Worm (Caenorhabditis elegans) whole organism, young adult: ENCODE results near the gene vamp-8.

Experiments
- F10E7.11 ChIP-seq: sonication (generic microtip); optimal IDR thresholded peaks from 2 replicates; lab custom pipeline; 2017; ENCODE audit warnings: mild to moderate bottlenecking, missing genetic modification characterization, moderate library complexity, missing compliant biosample characterization
- F22D6.2 ChIP-seq: sonication (generic microtip); optimal IDR thresholded peaks from 2 replicates; lab custom pipeline; 2016; ENCODE audit warnings: mild to moderate bottlenecking, missing genetic modification characterization, missing compliant biosample characterization
- F33H1.4 ChIP-seq: fragments of 200-800 bp; sonication (Bioruptor generic); IDR thresholded peaks from 2 replicates; pipeline ENCODE4 v1.3.6; 2022; ENCODE audit warnings: missing genetic modification reagents, missing genetic modification characterization, missing compliant biosample characterization
- F37B4.10 ChIP-seq: fragments of 200-800 bp; sonication (Bioruptor generic); IDR thresholded peaks from 2 replicates; pipeline ENCODE4 v1.3.6; 2022; ENCODE audit warnings: missing genetic modification characterization, missing compliant biosample characterization
- F49E8.2 ChIP-seq: sonication (generic microtip); optimal IDR thresholded peaks from 3 replicates; lab custom pipeline; 2017; ENCODE audit warnings: missing genetic modification characterization, mild to moderate bottlenecking, missing compliant biosample characterization, antibody characterized with exemption, moderate library complexity; ENCODE audit not compliant: insufficient read depth
- F52B5.7 ChIP-seq: sonication (generic microtip); optimal IDR thresholded peaks from 2 replicates; lab custom pipeline; 2016; ENCODE audit warnings: mild to moderate bottlenecking, missing genetic modification characterization, missing compliant biosample characterization
- F57C9.4 ChIP-seq: sonication (generic microtip); optimal IDR thresholded peaks from 2 replicates; lab custom pipeline; 2017; ENCODE audit warnings: mild to moderate bottlenecking, missing genetic modification characterization, missing compliant biosample characterization
- K12H6.12 ChIP-seq: fragments of 200-800 bp; sonication (Bioruptor generic); optimal IDR thresholded peaks from 2 replicates; lab custom pipeline; 2018; ENCODE audit warnings: mild to moderate bottlenecking, missing genetic modification characterization, missing compliant biosample characterization
- T07F8.4 ChIP-seq: sonication (generic microtip); optimal IDR thresholded peaks from 2 replicates; lab custom pipeline; 2016; ENCODE audit warnings: mild to moderate bottlenecking, missing genetic modification characterization, moderate library complexity, missing compliant biosample characterization
- Y53F4B.3 ChIP-seq: fragments of 200-800 bp; sonication (Bioruptor generic); IDR thresholded peaks from 2 replicates; pipeline ENCODE4 v1.3.6; 2022; ENCODE audit warnings: missing genetic modification reagents, missing genetic modification characterization, missing compliant biosample characterization
- Y56A3A.18 ChIP-seq: fragments of 200-800 bp; sonication (Bioruptor generic); IDR thresholded peaks from 2 replicates; pipeline ENCODE4 v1.3.6; 2022; ENCODE audit warnings: missing genetic modification reagents, missing genetic modification characterization, missing compliant biosample characterization
- aptf-3 ChIP-seq: fragments of 200-800 bp; sonication (Bioruptor generic); IDR thresholded peaks from 2 replicates; pipeline ENCODE4 v1.3.6; 2022; ENCODE audit warnings: missing genetic modification characterization, missing compliant biosample characterization
- atf-7 ChIP-seq: sonication (generic microtip); optimal IDR thresholded peaks from 2 replicates; lab custom pipeline; 2017; ENCODE audit warnings: mild to moderate bottlenecking, missing genetic modification characterization, missing compliant biosample characterization
- athp-1 ChIP-seq: sonication (generic microtip); optimal IDR thresholded peaks from 2 replicates; lab custom pipeline; 2017; ENCODE audit warnings: mild to moderate bottlenecking, missing genetic modification characterization, missing compliant biosample characterization
- attf-6 ChIP-seq: fragments of 200-800 bp; sonication (Bioruptor generic); IDR thresholded peaks from 2 replicates; pipeline ENCODE4 v1.3.6; 2022; ENCODE audit warnings: missing genetic modification reagents, missing genetic modification characterization, missing compliant biosample characterization
- ceh-100 ChIP-seq: fragments of 200-800 bp; sonication (Bioruptor generic); IDR thresholded peaks from 2 replicates; pipeline ENCODE4 v1.3.6; 2022; ENCODE audit warnings: missing genetic modification reagents, missing genetic modification characterization, missing compliant biosample characterization
- ceh-58 ChIP-seq: fragments of 200-800 bp; sonication (Bioruptor generic); IDR thresholded peaks from 2 replicates; pipeline ENCODE4 v1.3.6; 2022; ENCODE audit warnings: missing genetic modification characterization, missing compliant biosample characterization
- ceh-79 ChIP-seq: sonication (generic microtip); optimal IDR thresholded peaks from 2 replicates; lab custom pipeline; 2017; ENCODE audit warnings: mild to moderate bottlenecking, missing genetic modification characterization, missing compliant biosample characterization
- ceh-91 ChIP-seq: fragments of 200-800 bp; sonication (Bioruptor generic); IDR thresholded peaks from 2 replicates; pipeline ENCODE4 v1.3.6; 2022; ENCODE audit warnings: missing genetic modification reagents, missing genetic modification characterization, missing compliant biosample characterization
- dox-1 ChIP-seq: fragments of 200-800 bp; sonication (Bioruptor generic); IDR thresholded peaks from 2 replicates; pipeline ENCODE4 v1.3.6; 2022; ENCODE audit warnings: missing genetic modification reagents, missing genetic modification characterization, missing compliant biosample characterization
- efl-1 ChIP-seq: fragments of 150-350 bp; optimal IDR thresholded peaks from 2 replicates; lab custom pipeline; 2014; ENCODE audit warnings: missing biosample characterization, missing genetic modification reagents, missing genetic modification characterization
- egl-44 ChIP-seq: fragments of 200-800 bp; sonication (Bioruptor generic); IDR thresholded peaks from 2 replicates; pipeline ENCODE4 v1.3.6; 2022; ENCODE audit warnings: missing genetic modification reagents, missing genetic modification characterization, missing compliant biosample characterization
- ets-4 ChIP-seq: fragments of 200-800 bp; sonication (Bioruptor generic); optimal IDR thresholded peaks from 2 replicates; lab custom pipeline; 2018; ENCODE audit warnings: mild to moderate bottlenecking, missing genetic modification characterization, missing compliant biosample characterization
- fkh-3 ChIP-seq: sonication (generic microtip); optimal IDR thresholded peaks from 2 replicates; lab custom pipeline; 2016; ENCODE audit warnings: mild to moderate bottlenecking, missing genetic modification characterization, missing compliant biosample characterization
- gei-17 ChIP-seq: fragments of 200-800 bp; sonication (Bioruptor generic); optimal IDR thresholded peaks from 2 replicates; lab custom pipeline; 2018; ENCODE audit warnings: mild to moderate bottlenecking, missing genetic modification characterization, missing compliant biosample characterization
- him-1 ChIP-seq: sonication (generic microtip); optimal IDR thresholded peaks from 2 replicates; lab custom pipeline; 2016; ENCODE audit warnings: missing genotype, missing genetic modification reagents, missing genetic modification characterization, missing compliant biosample characterization
- hlh-12 ChIP-seq: sonication (generic microtip); optimal IDR thresholded peaks from 2 replicates; lab custom pipeline; 2016; ENCODE audit warnings: missing genetic modification characterization, missing compliant biosample characterization
- let-607 ChIP-seq, 2 experiments: fragments of 200-800 bp in 1 of 2; sonication (Bioruptor generic) in 1 of 2; sonication (generic microtip) in 1 of 2; optimal IDR thresholded peaks; 2 replicates each; lab custom pipeline; 2016 to 2018; ENCODE audit warnings: mild to moderate bottlenecking in 2 of 2, missing compliant biosample characterization in 2 of 2, missing genetic modification characterization in 2 of 2, moderate library complexity in 2 of 2, missing genotype in 1 of 2
- lin-40 ChIP-seq: sonication (generic microtip); optimal IDR thresholded peaks from 2 replicates; lab custom pipeline; 2016; ENCODE audit warnings: missing genetic modification characterization, mild to moderate bottlenecking, missing compliant biosample characterization, missing genotype, missing genetic modification reagents
- lin-54 ChIP-seq: fragments of 200-800 bp; sonication (Bioruptor generic); optimal IDR thresholded peaks from 2 replicates; lab custom pipeline; 2018; ENCODE audit warnings: mild to moderate bottlenecking, missing genetic modification characterization, missing compliant biosample characterization
- lir-1 ChIP-seq: fragments of 200-800 bp; sonication (Bioruptor generic); conservative IDR thresholded peaks from 2 replicates; pipeline ENCODE4 v1.3.6; 2022; ENCODE audit warnings: missing genetic modification reagents, missing genetic modification characterization, missing compliant biosample characterization
- lsy-27 ChIP-seq: sonication (generic microtip); optimal IDR thresholded peaks from 2 replicates; lab custom pipeline; 2017; ENCODE audit warnings: missing genetic modification characterization, mild to moderate bottlenecking, missing compliant biosample characterization, antibody characterized with exemption, missing genotype, borderline replicate concordance; ENCODE audit not compliant: insufficient read depth
- madf-3 ChIP-seq: fragments of 200-800 bp; sonication (Bioruptor generic); IDR thresholded peaks from 2 replicates; pipeline ENCODE4 v1.3.6; 2022; ENCODE audit warnings: missing genetic modification reagents, missing genetic modification characterization, missing compliant biosample characterization
- nfya-1 ChIP-seq: sonication (generic microtip); optimal IDR thresholded peaks from 2 replicates; lab custom pipeline; 2017; ENCODE audit warnings: antibody characterized with exemption, missing compliant biosample characterization, missing genetic modification characterization, borderline replicate concordance; ENCODE audit not compliant: insufficient read depth
- nfyb-1 ChIP-seq: fragments of 200-800 bp; sonication (Bioruptor generic); IDR thresholded peaks from 2 replicates; pipeline ENCODE4 v1.3.6; 2022; ENCODE audit warnings: missing genetic modification reagents, missing genetic modification characterization, missing compliant biosample characterization
- nhr-120 ChIP-seq: fragments of 200-800 bp; sonication (Bioruptor generic); IDR thresholded peaks from 2 replicates; pipeline ENCODE4 v1.3.6; 2022; ENCODE audit warnings: missing genetic modification characterization, missing compliant biosample characterization
- rcor-1 ChIP-seq: fragments of 200-800 bp; sonication (Bioruptor generic); IDR thresholded peaks from 2 replicates; pipeline ENCODE4 v1.3.6; 2022; ENCODE audit warnings: missing genetic modification reagents, missing genetic modification characterization, missing compliant biosample characterization
- rec-8 ChIP-seq, 2 experiments: sonication (generic microtip); optimal IDR thresholded peaks; 2 replicates each; lab custom pipeline; 2016; ENCODE audit warnings: mild to moderate bottlenecking in 2 of 2, missing genetic modification characterization in 2 of 2, missing genetic modification reagents in 2 of 2, missing genotype in 2 of 2, missing biosample characterization in 1 of 2, missing compliant biosample characterization in 1 of 2, moderate library complexity in 1 of 2
- snpc-1.1 ChIP-seq: sonication (generic microtip); optimal IDR thresholded peaks from 2 replicates; lab custom pipeline; 2017; ENCODE audit warnings: missing genetic modification characterization, mild to moderate bottlenecking, missing compliant biosample characterization, antibody characterized with exemption, moderate library complexity, missing genotype, missing genetic modification reagents; ENCODE audit not compliant: insufficient read depth
- snpc-3.4 ChIP-seq: sonication (generic microtip); optimal IDR thresholded peaks from 2 replicates; lab custom pipeline; 2017; ENCODE audit warnings: missing genetic modification characterization, mild to moderate bottlenecking, missing compliant biosample characterization, antibody characterized with exemption, moderate library complexity, missing genotype, missing genetic modification reagents
- snpc-4 ChIP-seq, 5 experiments: fragments of 150-350 bp in 1 of 5; sonication (generic microtip) in 4 of 5; optimal IDR thresholded peaks; 2 replicates each; lab custom pipeline; 2014 to 2018; ENCODE audit warnings: missing genetic modification characterization in 5 of 5, missing biosample characterization in 3 of 5, antibody characterized with exemption in 2 of 5, mild to moderate bottlenecking in 2 of 5, missing compliant biosample characterization in 2 of 5, missing genotype in 2 of 5, moderate library complexity in 2 of 5, missing genetic modification reagents in 1 of 5
- zim-3 ChIP-seq: sonication (generic microtip); optimal IDR thresholded peaks from 2 replicates; lab custom pipeline; 2017; ENCODE audit warnings: mild to moderate bottlenecking, missing genetic modification characterization, moderate library complexity, missing compliant biosample characterization
- ztf-26 ChIP-seq: sonication (generic microtip); optimal IDR thresholded peaks from 2 replicates; lab custom pipeline; 2017; ENCODE audit warnings: missing genetic modification characterization, missing compliant biosample characterization
- ztf-28 ChIP-seq: fragments of 200-800 bp; sonication (Bioruptor generic); IDR thresholded peaks from 2 replicates; pipeline ENCODE4 v1.3.6; 2022; ENCODE audit warnings: missing genetic modification reagents, missing genetic modification characterization, missing compliant biosample characterization
- ztf-3 ChIP-seq: fragments of 200-800 bp; sonication (Bioruptor generic); optimal IDR thresholded peaks from 2 replicates; lab custom pipeline; 2018; ENCODE audit warnings: mild to moderate bottlenecking, missing genetic modification characterization, missing compliant biosample characterization

The vamp-8 gene

ce11 chrIV:13883922-13884321 lies 18.9 kb upstream of the vamp-8 start:
- TF ChIP-seq attf-6 (peak; percentile 69), snpc-4 (GFP tag; optimal IDR thresholded peaks at IDR 0.05; lab: Kevin White, UChicago) (no peak), snpc-4 (tag; optimal IDR thresholded peaks at IDR 0.05; lab: Kevin White, UChicago) (peak in 1 of 4 experiments; percentile 50), lin-40 (tag; lab: Kevin White, UChicago) (no peak)

- TF ChIP-seq lir-1 = no peak
- TF ChIP-seq K12H6.12 = peak; percentile 4
- TF ChIP-seq fkh-3 (tag; lab: Kevin White, UChicago) = no peak
- peak; percentile 15 for TF ChIP-seq F52B5.7 (tag; lab: Kevin White, UChicago)
- TF ChIP-seq let-607 (tag; optimal IDR thresholded peaks at IDR 0.05; lab: Kevin White, UChicago) = no peak
- TF ChIP-seq aptf-3 (GFP tag; lab: Robert Waterston, UW) = no peak
- TF ChIP-seq egl-44 (GFP tag; lab: Robert Waterston, UW) = no peak
- no peak for TF ChIP-seq lin-40 (tag; lab: Kevin White, UChicago)
- peak; percentile 60; the same call in 1 of the 2 replicates for TF ChIP-seq F33H1.4 (GFP tag; lab: Robert Waterston, UW)
- TF ChIP-seq ztf-26 (tag; lab: Kevin White, UChicago) = no peak
- no peak for TF ChIP-seq ceh-79 (tag; lab: Kevin White, UChicago)
- TF ChIP-seq him-1 (tag; lab: Kevin White, UChicago) = no peak
- no peak for TF ChIP-seq gei-17 (GFP tag; lab: Kevin White, UChicago)
- TF ChIP-seq ceh-58 (GFP tag; lab: Robert Waterston, UW) = peak; percentile 89; the same call in 1 of the 2 replicates
- TF ChIP-seq F37B4.10 (GFP tag; lab: Robert Waterston, UW) = no peak
- no peak for TF ChIP-seq T07F8.4 (tag; lab: Kevin White, UChicago)
- no peak for TF ChIP-seq ztf-28
- TF ChIP-seq efl-1 (GFP tag; lab: Kevin White, UChicago) = no peak
- TF ChIP-seq nfyb-1 (GFP tag; lab: Robert Waterston, UW) = peak; percentile 84
- TF ChIP-seq ceh-91 = no peak
- 0 out of 2 replicates have a peak, but pooled peaks have one; percentile 39 for TF ChIP-seq ceh-100 (GFP tag; lab: Robert Waterston, UW)
- peak; percentile 84 for TF ChIP-seq F49E8.2 (tag; lab: Kevin White, UChicago)
- peak; percentile 21 for TF ChIP-seq zim-3 (tag; lab: Kevin White, UChicago)
- peak; percentile 70 for TF ChIP-seq lin-54
- no peak for TF ChIP-seq hlh-12 (tag; lab: Kevin White, UChicago)
- TF ChIP-seq rec-8 (tag; optimal IDR thresholded peaks at IDR 0.05; lab: Kevin White, UChicago) = peak in 1 of 2 experiments; percentile 13
- no peak for TF ChIP-seq nfya-1 (tag; lab: Kevin White, UChicago)
- TF ChIP-seq F22D6.2 = no peak
- TF ChIP-seq F57C9.4 (tag; lab: Kevin White, UChicago) = no peak
- TF ChIP-seq Y56A3A.18 (GFP tag; lab: Robert Waterston, UW) = peak; percentile 87; the same call in 1 of the 2 replicates
- TF ChIP-seq snpc-1.1 (tag; lab: Kevin White, UChicago) = no peak
- TF ChIP-seq ztf-3 (GFP tag; lab: Kevin White, UChicago) = no peak
- TF ChIP-seq F10E7.11 (tag; lab: Kevin White, UChicago) = no peak
- TF ChIP-seq ets-4 (GFP tag; lab: Kevin White, UChicago) = no peak
- TF ChIP-seq nhr-120 = no peak
- TF ChIP-seq rcor-1 (GFP tag; lab: Robert Waterston, UW) = peak; percentile 71
- TF ChIP-seq athp-1 (tag; lab: Kevin White, UChicago) = peak; percentile 57
- TF ChIP-seq madf-3 (GFP tag; lab: Robert Waterston, UW) = peak; percentile 75
- TF ChIP-seq atf-7 (tag; lab: Kevin White, UChicago) = peak; percentile 54
- TF ChIP-seq dox-1 = peak; percentile 32; the same call in 1 of the 2 replicates
- TF ChIP-seq Y53F4B.3 (GFP tag; lab: Robert Waterston, UW) = no peak
- TF ChIP-seq snpc-3.4 (tag; lab: Kevin White, UChicago) = peak; percentile 83
- TF ChIP-seq lsy-27 (tag; lab: Kevin White, UChicago) = no peak
Measured at ce11 chrIV:13882573-13882972, 17.6 kb upstream of the vamp-8 start, which contains the start of gene thoc-7. thoc-7 (plus strand) TSS chrIV:13882734.
